Worm (Caenorhabditis elegans) whole organism, late embryonic: Measurements from ENCODE around the gene shw-3.

Experiments
- F13H6.1 ChIP-seq: sonication (generic microtip); optimal IDR thresholded peaks from 2 replicates; lab custom pipeline; 2016; ENCODE audit warnings: missing genetic modification characterization, missing compliant biosample characterization
- ceh-24 ChIP-seq: sonication (generic microtip); optimal IDR thresholded peaks from 2 replicates; lab custom pipeline; 2016; ENCODE audit warnings: mild to moderate bottlenecking, missing genetic modification characterization, missing compliant biosample characterization
- che-1 ChIP-seq: sonication (generic microtip); optimal IDR thresholded peaks from 2 replicates; lab custom pipeline; 2016; ENCODE audit warnings: mild to moderate bottlenecking, missing genetic modification characterization, missing compliant biosample characterization
- dve-1 ChIP-seq: sonication (generic microtip); optimal IDR thresholded peaks from 2 replicates; lab custom pipeline; 2017; ENCODE audit warnings: antibody characterized with exemption, mild to moderate bottlenecking, missing genetic modification characterization, missing compliant biosample characterization
- fax-1 ChIP-seq: sonication (generic microtip); optimal IDR thresholded peaks from 2 replicates; lab custom pipeline; 2016; ENCODE audit warnings: missing genotype, missing genetic modification characterization, missing compliant biosample characterization
- hlh-6 ChIP-seq: sonication (generic microtip); optimal IDR thresholded peaks from 2 replicates; lab custom pipeline; 2016; ENCODE audit warnings: missing genotype, missing genetic modification characterization, missing compliant biosample characterization
- nhr-11 ChIP-seq: fragments of 150-350 bp; optimal IDR thresholded peaks from 2 replicates; lab custom pipeline; 2014; ENCODE audit warnings: missing biosample characterization, missing genetic modification characterization
- pha-4 ChIP-seq: fragments of 150-350 bp; optimal IDR thresholded peaks from 2 replicates; lab custom pipeline; 2018; ENCODE audit warnings: missing biosample characterization, missing genetic modification reagents, missing genetic modification characterization
- ztf-16 ChIP-seq: sonication (generic microtip); optimal IDR thresholded peaks from 2 replicates; lab custom pipeline; 2017; ENCODE audit warnings: missing genetic modification characterization, missing compliant biosample characterization

DNA sequence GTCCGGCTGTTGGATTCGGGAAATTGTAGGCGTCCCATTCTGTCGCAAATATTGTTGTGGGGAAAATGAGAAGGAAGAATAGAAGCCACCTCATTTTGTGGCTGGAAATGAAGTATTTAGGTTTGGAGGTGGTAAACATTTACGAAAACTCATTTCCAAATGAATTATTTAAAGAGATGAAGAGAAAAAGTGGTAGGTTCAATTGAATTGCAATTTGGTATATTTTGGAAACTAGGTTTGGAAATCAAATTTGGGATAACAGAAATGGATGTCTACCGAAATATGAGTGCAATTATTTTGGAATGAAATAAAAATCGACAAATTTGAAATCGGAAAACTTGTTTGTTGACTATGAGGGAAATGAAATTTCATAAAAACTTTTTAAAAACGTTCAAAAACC is 21.9 kb upstream of the shw-3 start, which contains the start of gene F15B9.10:
- TF ChIP-seq pha-4 (no peak), ceh-24 (tag; lab: Kevin White, UChicago) (no peak), dve-1 (tag; lab: Kevin White, UChicago) (no peak), F13H6.1 (tag; lab: Kevin White, UChicago) (no peak), fax-1 (tag; lab: Kevin White, UChicago) (no peak), ztf-16 (tag; lab: Kevin White, UChicago) (no peak), hlh-6 (tag; lab: Kevin White, UChicago) (no peak), che-1 (tag; lab: Kevin White, UChicago) (no peak), nhr-11 (tag; lab: Kevin White, UChicago) (no peak)
